Worm (Caenorhabditis elegans) whole organism, early embryonic: ENCODE results near the gene str-244.

Experiments
- B0310.2 ChIP-seq: sonication (generic microtip); optimal IDR thresholded peaks from 2 replicates; lab custom pipeline; 2016; ENCODE audit warnings: mild to moderate bottlenecking, missing genetic modification characterization, missing compliant biosample characterization
- F13C5.2 ChIP-seq: sonication (generic microtip); optimal IDR thresholded peaks from 2 replicates; lab custom pipeline; 2017; ENCODE audit warnings: mild to moderate bottlenecking, missing genetic modification characterization, inconsistent platforms, missing compliant biosample characterization
- aly-1 ChIP-seq: sonication (generic microtip); optimal IDR thresholded peaks from 2 replicates; lab custom pipeline; 2016; ENCODE audit warnings: missing genetic modification characterization, missing compliant biosample characterization
- ama-1 ChIP-seq: fragments of 150-350 bp; optimal IDR thresholded peaks from 2 replicates; lab custom pipeline; 2014
- ceh-13 ChIP-seq: fragments of 200-800 bp; sonication (Bioruptor generic); optimal IDR thresholded peaks from 2 replicates; lab custom pipeline; 2018; ENCODE audit warnings: mild to moderate bottlenecking, missing genetic modification characterization, missing compliant biosample characterization
- ceh-36 ChIP-seq: sonication (generic microtip); optimal IDR thresholded peaks from 2 replicates; lab custom pipeline; 2016; ENCODE audit warnings: missing genetic modification characterization, inconsistent platforms, missing compliant biosample characterization
- ets-7 ChIP-seq: sonication (generic microtip); optimal IDR thresholded peaks from 2 replicates; lab custom pipeline; 2016; ENCODE audit warnings: missing genotype, missing genetic modification characterization, missing compliant biosample characterization
- flt-1 ChIP-seq: fragments of 200-800 bp; sonication (Bioruptor generic); IDR thresholded peaks from 2 replicates; pipeline ENCODE4 v1.3.6; 2022; ENCODE audit warnings: missing genetic modification characterization, missing compliant biosample characterization
- hmbx-1 ChIP-seq: sonication (generic microtip); optimal IDR thresholded peaks from 2 replicates; lab custom pipeline; 2016; ENCODE audit warnings: mild to moderate bottlenecking, missing genetic modification characterization, missing compliant biosample characterization
- hmg-4 ChIP-seq: fragments of 200-800 bp; sonication (Bioruptor generic); optimal IDR thresholded peaks from 2 replicates; lab custom pipeline; 2018; ENCODE audit warnings: mild to moderate bottlenecking, missing genetic modification characterization, missing compliant biosample characterization
- hnd-1 ChIP-seq: sonication (generic microtip); optimal IDR thresholded peaks from 2 replicates; lab custom pipeline; 2016; ENCODE audit warnings: missing genetic modification characterization, missing compliant biosample characterization
- pes-1 ChIP-seq: fragments of 200-800 bp; sonication (Bioruptor generic); IDR thresholded peaks from 2 replicates; pipeline ENCODE4 v1.3.6; 2022; ENCODE audit warnings: missing genetic modification reagents, missing genetic modification characterization, missing compliant biosample characterization
- scrt-1 ChIP-seq: fragments of 200-800 bp; sonication (Bioruptor generic); IDR thresholded peaks from 2 replicates; pipeline ENCODE4 v1.3.6; 2022; ENCODE audit warnings: missing genetic modification characterization, missing compliant biosample characterization
- sea-1 ChIP-seq: fragments of 200-800 bp; sonication (Bioruptor generic); conservative IDR thresholded peaks from 2 replicates; pipeline ENCODE4 v1.3.6; 2022; ENCODE audit warnings: missing genetic modification characterization, missing compliant biosample characterization
- tbx-11 ChIP-seq: fragments of 200-800 bp; sonication (Bioruptor generic); IDR thresholded peaks from 2 replicates; pipeline ENCODE4 v1.3.6; 2022; ENCODE audit warnings: missing genetic modification characterization, missing compliant biosample characterization
- tbx-37 ChIP-seq: fragments of 200-800 bp; sonication (Bioruptor generic); conservative IDR thresholded peaks from 2 replicates; pipeline ENCODE4 v1.3.6; 2022; ENCODE audit warnings: missing genetic modification reagents, missing genetic modification characterization, missing compliant biosample characterization
- tra-4 ChIP-seq: sonication (generic microtip); optimal IDR thresholded peaks from 2 replicates; lab custom pipeline; 2017; ENCODE audit warnings: missing genetic modification characterization, missing compliant biosample characterization

The str-244 gene

DNA sequence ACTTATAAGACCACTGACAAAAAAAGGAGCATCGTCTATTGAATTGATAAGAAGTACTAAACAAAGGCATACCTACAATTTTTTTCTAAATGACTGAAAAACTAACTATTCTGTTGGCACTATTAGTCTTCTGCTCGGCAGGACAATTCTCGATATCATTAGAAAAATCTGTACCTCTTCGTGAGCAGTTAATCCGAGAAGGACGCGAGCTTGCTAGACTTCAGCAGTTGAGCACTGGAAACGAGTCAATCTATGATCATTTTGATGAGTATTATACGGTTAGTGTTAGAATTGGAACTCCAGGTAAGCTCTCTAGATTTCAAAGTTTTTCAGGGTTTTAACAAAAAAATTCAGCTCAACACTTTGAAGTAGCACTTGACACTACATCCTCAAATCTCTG, 30.7 kb downstream of the str-244 start, which contains the start of gene asp-7:
asp-7 (plus strand) TSS at position 81 of the 400 bp plus-strand sequence.
- TF ChIP-seq B0310.2 (tag; lab: Kevin White, UChicago) (no peak), aly-1 (tag; lab: Kevin White, UChicago) (no peak), F13C5.2 (tag; lab: Kevin White, UChicago) (no peak), ceh-13 (GFP tag; lab: Kevin White, UChicago) (no peak), ets-7 (tag; lab: Kevin White, UChicago) (no peak), scrt-1 (GFP tag; lab: Robert Waterston, UW) (no peak), tra-4 (tag; lab: Kevin White, UChicago) (no peak), flt-1 (no peak), hmbx-1 (tag; lab: Kevin White, UChicago) (no peak), pes-1 (GFP tag; lab: Robert Waterston, UW) (no peak), hmg-4 (GFP tag; lab: Kevin White, UChicago) (no peak), ceh-36 (no peak), ama-1 (lab: Kevin White, UChicago) (no peak), tbx-37 (GFP tag; lab: Robert Waterston, UW) (no peak), hnd-1 (tag; lab: Kevin White, UChicago) (no peak), tbx-11 (GFP tag; lab: Robert Waterston, UW) (no peak), sea-1 (GFP tag; lab: Robert Waterston, UW) (no peak)

DNA sequence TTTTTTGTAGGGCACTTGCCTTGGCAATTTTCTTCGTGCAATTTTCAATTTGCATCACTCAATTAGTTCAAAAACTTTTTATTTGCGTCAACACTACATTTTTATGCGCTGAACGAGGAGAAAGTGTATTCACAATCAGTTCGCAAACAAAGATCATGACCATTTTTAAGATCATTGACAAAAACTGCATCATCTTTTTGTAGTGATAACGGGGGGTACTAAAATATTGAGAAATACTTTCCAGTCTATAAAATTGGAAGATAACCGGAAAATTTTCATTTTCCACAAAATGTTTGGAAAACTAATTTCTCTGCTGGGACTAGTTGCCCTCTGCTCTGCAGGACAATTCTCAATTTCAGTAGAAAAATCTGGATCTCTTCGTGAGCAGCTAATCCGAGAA, 34.6 kb downstream of the str-244 start, which contains the start of gene asp-8:
asp-8 (plus strand) TSS at position 276 of the 400 bp plus-strand sequence.
- TF ChIP-seq B0310.2 (tag; lab: Kevin White, UChicago) (no peak), flt-1 (no peak), aly-1 (tag; lab: Kevin White, UChicago) (no peak), F13C5.2 (tag; lab: Kevin White, UChicago) (no peak), ama-1 (lab: Kevin White, UChicago) (no peak), scrt-1 (GFP tag; lab: Robert Waterston, UW) (no peak), pes-1 (GFP tag; lab: Robert Waterston, UW) (no peak), ceh-13 (GFP tag; lab: Kevin White, UChicago) (no peak), tbx-37 (GFP tag; lab: Robert Waterston, UW) (no peak), sea-1 (GFP tag; lab: Robert Waterston, UW) (no peak)

ce11 chrV:3021306-3021705, 37.6 kb downstream of the str-244 start, which contains the start of gene irld-12:
Gene irld-12, minus strand, starts transcription at chrV:3021406.
- TF ChIP-seq ets-7 (tag; lab: Kevin White, UChicago): no peak
- TF ChIP-seq hmg-4 (GFP tag; lab: Kevin White, UChicago): no peak
- TF ChIP-seq flt-1: no peak
- TF ChIP-seq tra-4 (tag; lab: Kevin White, UChicago): no peak
- no peak for TF ChIP-seq sea-1 (GFP tag; lab: Robert Waterston, UW)
- TF ChIP-seq hmbx-1 (tag; lab: Kevin White, UChicago): no peak
- TF ChIP-seq tbx-11 (GFP tag; lab: Robert Waterston, UW): no peak
- no peak for TF ChIP-seq hnd-1 (tag; lab: Kevin White, UChicago)
- TF ChIP-seq tbx-37 (GFP tag; lab: Robert Waterston, UW): no peak

DNA sequence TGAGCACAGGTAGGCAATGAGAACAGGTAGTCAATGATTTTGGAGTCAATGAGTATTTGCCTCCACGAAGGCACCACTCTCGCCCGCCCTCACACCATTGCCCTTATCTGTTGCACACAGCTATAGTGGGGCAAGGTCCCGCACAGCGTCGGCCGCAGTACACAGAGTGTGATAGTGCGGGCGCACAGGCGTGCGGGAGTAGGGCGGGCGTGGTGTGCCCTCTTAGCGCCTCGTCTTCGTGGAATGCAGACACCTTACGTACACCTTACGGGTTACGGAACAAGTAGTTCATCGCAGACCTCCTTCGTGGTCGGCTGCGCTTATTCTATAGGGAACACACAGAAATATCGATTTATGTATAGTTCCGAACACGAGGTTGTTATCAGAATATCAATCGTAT, 41.0 kb downstream of the str-244 start:
- TF ChIP-seq F13C5.2 (tag; lab: Kevin White, UChicago) (no peak), B0310.2 (tag; lab: Kevin White, UChicago) (no peak), ceh-13 (GFP tag; lab: Kevin White, UChicago) (no peak), hmbx-1 (tag; lab: Kevin White, UChicago) (no peak), pes-1 (GFP tag; lab: Robert Waterston, UW) (no peak), aly-1 (tag; lab: Kevin White, UChicago) (no peak), scrt-1 (GFP tag; lab: Robert Waterston, UW) (no peak), sea-1 (GFP tag; lab: Robert Waterston, UW) (no peak), tbx-37 (GFP tag; lab: Robert Waterston, UW) (no peak), hnd-1 (tag; lab: Kevin White, UChicago) (no peak)

- TF ChIP-seq ets-7 (tag; lab: Kevin White, UChicago) (no peak), ama-1 (lab: Kevin White, UChicago) (no peak), tbx-11 (GFP tag; lab: Robert Waterston, UW) (no peak)
These were observed 44.7 kb downstream of the str-244 start, which contains the start of gene K12D9.1 for ce11 chrV:3014185-3014584. Gene K12D9.1, plus strand, starts transcription at chrV:3014485.

DNA sequence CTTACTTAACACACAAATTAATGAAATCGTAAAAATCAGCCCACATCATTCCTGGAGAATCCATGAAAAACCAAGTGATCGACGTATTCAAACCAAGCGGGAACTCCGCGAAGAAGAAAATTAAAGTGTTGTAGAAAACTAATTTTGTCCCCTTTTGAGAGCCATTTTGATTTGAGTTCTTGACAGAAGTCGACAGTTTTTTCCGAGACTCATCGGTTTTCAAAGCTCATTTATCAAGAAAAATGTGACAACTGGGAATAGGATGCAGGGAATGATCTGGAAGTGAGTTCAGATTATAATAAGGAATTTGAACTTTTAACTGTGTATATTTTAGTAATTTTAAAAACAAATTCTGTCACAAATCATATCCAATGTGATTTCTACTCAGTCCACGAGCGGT, 47.5 kb downstream of the str-244 start, which contains the start of gene srw-135:
srw-135 (minus strand) TSS at position 101 of the 400 bp plus-strand sequence.
- TF ChIP-seq ama-1 (lab: Kevin White, UChicago): no peak
- TF ChIP-seq B0310.2 (tag; lab: Kevin White, UChicago): no peak
- no peak for TF ChIP-seq ets-7 (tag; lab: Kevin White, UChicago)
- no peak for TF ChIP-seq hnd-1 (tag; lab: Kevin White, UChicago)
- TF ChIP-seq hmg-4 (GFP tag; lab: Kevin White, UChicago): no peak
- no peak for TF ChIP-seq hmbx-1 (tag; lab: Kevin White, UChicago)
- no peak for TF ChIP-seq pes-1 (GFP tag; lab: Robert Waterston, UW)
- no peak for TF ChIP-seq sea-1 (GFP tag; lab: Robert Waterston, UW)
- TF ChIP-seq ceh-36: no peak
- TF ChIP-seq tbx-11 (GFP tag; lab: Robert Waterston, UW): no peak

DNA sequence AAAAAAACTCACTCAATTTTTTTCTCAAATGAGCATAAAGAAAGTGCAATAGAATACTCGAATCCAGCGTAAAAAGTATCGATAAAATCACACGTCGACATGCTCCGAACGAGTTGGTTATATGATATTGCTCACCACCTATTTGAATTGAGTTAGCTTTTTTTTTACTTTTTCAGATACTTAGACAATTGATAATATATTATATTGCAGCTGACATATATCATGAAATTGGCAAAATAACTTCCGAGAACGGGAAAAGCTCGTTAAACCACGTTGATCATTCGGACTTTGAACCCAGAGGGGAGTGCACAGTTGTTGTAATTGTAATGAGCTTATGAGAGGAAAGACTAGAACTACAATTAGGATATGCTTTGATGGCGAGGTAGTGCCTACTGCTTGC, 48.4 kb downstream of the str-244 start, which contains the start of gene srw-136:
srw-136 (minus strand) TSS at position 101 of the 400 bp plus-strand sequence.
- TF ChIP-seq pes-1 (GFP tag; lab: Robert Waterston, UW): no peak
- no peak for TF ChIP-seq tra-4 (tag; lab: Kevin White, UChicago)
- no peak for TF ChIP-seq hmbx-1 (tag; lab: Kevin White, UChicago)
- no peak for TF ChIP-seq aly-1 (tag; lab: Kevin White, UChicago)
- no peak for TF ChIP-seq tbx-37 (GFP tag; lab: Robert Waterston, UW)
- TF ChIP-seq flt-1: no peak
- no peak for TF ChIP-seq ets-7 (tag; lab: Kevin White, UChicago)
- no peak for TF ChIP-seq scrt-1 (GFP tag; lab: Robert Waterston, UW)
- no peak for TF ChIP-seq F13C5.2 (tag; lab: Kevin White, UChicago)
- no peak for TF ChIP-seq tbx-11 (GFP tag; lab: Robert Waterston, UW)
- no peak for TF ChIP-seq B0310.2 (tag; lab: Kevin White, UChicago)
- no peak for TF ChIP-seq hnd-1 (tag; lab: Kevin White, UChicago)
- no peak for TF ChIP-seq ceh-13 (GFP tag; lab: Kevin White, UChicago)
- no peak for TF ChIP-seq sea-1 (GFP tag; lab: Robert Waterston, UW)
- no peak for TF ChIP-seq hmg-4 (GFP tag; lab: Kevin White, UChicago)
- TF ChIP-seq ceh-36: no peak
- TF ChIP-seq ama-1 (lab: Kevin White, UChicago): no peak
